Worm (Caenorhabditis elegans) whole organism, mixed stage, embryonic: Measurements from ENCODE around the gene acs-18.

Experiments
- blmp-1 ChIP-seq: fragments of 150-350 bp; optimal IDR thresholded peaks from 2 replicates; lab custom pipeline; 2014; ENCODE audit warnings: missing biosample characterization, missing genetic modification characterization
- ceh-43 ChIP-seq: fragments of 200-800 bp; sonication (Bioruptor generic); optimal IDR thresholded peaks from 2 replicates; lab custom pipeline; 2018; ENCODE audit warnings: mild to moderate bottlenecking, missing genetic modification characterization, moderate library complexity, missing compliant biosample characterization
- ceh-83 ChIP-seq: fragments of 200-800 bp; sonication (Bioruptor generic); optimal IDR thresholded peaks from 2 replicates; lab custom pipeline; 2018; ENCODE audit warnings: mild to moderate bottlenecking, missing genetic modification characterization, missing compliant biosample characterization
- lin-13 ChIP-seq: fragments of 150-350 bp; optimal IDR thresholded peaks from 2 replicates; lab custom pipeline; 2014; ENCODE audit warnings: missing biosample characterization, missing genetic modification characterization
- nhr-12 ChIP-seq: fragments of 150-350 bp; optimal IDR thresholded peaks from 2 replicates; lab custom pipeline; 2014; ENCODE audit warnings: missing biosample characterization, missing genetic modification characterization
- nhr-237 ChIP-seq: fragments of 150-350 bp; optimal IDR thresholded peaks from 2 replicates; lab custom pipeline; 2014; ENCODE audit warnings: missing biosample characterization, missing genetic modification characterization
- nhr-76 ChIP-seq: sonication (generic microtip); optimal IDR thresholded peaks from 2 replicates; lab custom pipeline; 2017; ENCODE audit warnings: missing biosample characterization, missing genetic modification characterization
- unc-39 ChIP-seq: fragments of 150-350 bp; optimal IDR thresholded peaks from 2 replicates; lab custom pipeline; 2014; ENCODE audit warnings: missing biosample characterization, missing genetic modification characterization

- no peak for TF ChIP-seq nhr-237 (tag; lab: Kevin White, UChicago)
- TF ChIP-seq unc-39: no peak
- no peak for TF ChIP-seq ceh-83 (GFP tag; lab: Kevin White, UChicago)
- no peak for TF ChIP-seq nhr-12
- TF ChIP-seq ceh-43: no peak
- TF ChIP-seq lin-13: no peak
- no peak for TF ChIP-seq nhr-76 (tag; lab: Kevin White, UChicago)
- no peak for TF ChIP-seq blmp-1
Measured at ce11 chrIV:10296036-10296435, 17.4 kb downstream of the acs-18 start.
